Fruit fly (Drosophila melanogaster) whole organism, embryonic: ENCODE results near the gene CG43645.

Experiments used
- Abd-B ChIP-seq: fragments of 200-800 bp; sonication (Bioruptor generic); optimal IDR thresholded peaks from 2 replicates; lab custom pipeline; 2018; ENCODE audit warnings: missing biosample characterization, mild to moderate bottlenecking, missing genetic modification characterization, moderate library complexity
- Asciz ChIP-seq: fragments of 200-800 bp; sonication (Bioruptor generic); optimal IDR thresholded peaks from 2 replicates; lab custom pipeline; 2017; ENCODE audit warnings: missing biosample characterization, mild to moderate bottlenecking, missing genetic modification characterization, missing genetic modification reagents
- Atf3 ChIP-seq: fragments of 200-800 bp; sonication (Bioruptor generic); optimal IDR thresholded peaks from 3 replicates; lab custom pipeline; 2016; ENCODE audit warnings: missing biosample characterization, missing genetic modification characterization
- Awh ChIP-seq: fragments of 200-800 bp; sonication (Bioruptor generic); IDR thresholded peaks from 2 replicates; pipeline ENCODE4, ENCODE4 v1.3.6; 2022; ENCODE audit warnings: missing biosample characterization, missing genetic modification characterization
- Bdp1 ChIP-seq: fragments of 200-800 bp; sonication (Bioruptor generic); optimal IDR thresholded peaks from 3 replicates; lab custom pipeline; 2016; ENCODE audit warnings: missing biosample characterization, missing genetic modification characterization
- Blimp-1 ChIP-seq: fragments of 200-800 bp; sonication (Bioruptor generic); optimal IDR thresholded peaks from 3 replicates; lab custom pipeline; 2018; ENCODE audit warnings: missing biosample characterization, missing genetic modification characterization, mild to moderate bottlenecking, moderate library complexity, missing genetic modification reagents
- CG10274 ChIP-seq: fragments of 200-800 bp; sonication (Bioruptor generic); optimal IDR thresholded peaks from 3 replicates; lab custom pipeline; 2017; ENCODE audit warnings: missing biosample characterization, mild to moderate bottlenecking, missing genetic modification characterization
- CG10431 ChIP-seq: fragments of 200-800 bp; sonication (Bioruptor generic); optimal IDR thresholded peaks from 3 replicates; lab custom pipeline; 2018; ENCODE audit warnings: missing biosample characterization, mild to moderate bottlenecking, missing genetic modification characterization
- CG11093 ChIP-seq: fragments of 200-800 bp; sonication (Bioruptor generic); IDR thresholded peaks from 3 replicates; pipeline ENCODE4 v1.3.6; 2022; ENCODE audit warnings: missing biosample characterization, missing genetic modification characterization
- CG13424 ChIP-seq: fragments of 200-800 bp; sonication (Bioruptor generic); optimal IDR thresholded peaks from 2 replicates; lab custom pipeline; 2019; ENCODE audit warnings: missing biosample characterization, mild to moderate bottlenecking, missing genetic modification characterization, moderate library complexity
- CG17359 ChIP-seq: fragments of 200-800 bp; sonication (Bioruptor generic); optimal IDR thresholded peaks from 3 replicates; lab custom pipeline; 2018; ENCODE audit warnings: missing biosample characterization, mild to moderate bottlenecking, missing genetic modification characterization, moderate library complexity
- CG2116 ChIP-seq: fragments of 200-800 bp; sonication (Bioruptor generic); optimal IDR thresholded peaks from 3 replicates; lab custom pipeline; 2018; ENCODE audit warnings: missing biosample characterization, mild to moderate bottlenecking, missing genetic modification characterization
- CG4282 ChIP-seq: fragments of 200-800 bp; sonication (Bioruptor generic); optimal IDR thresholded peaks from 2 replicates; lab custom pipeline; 2016; ENCODE audit warnings: missing biosample characterization, missing genetic modification characterization
- CG4328 ChIP-seq: fragments of 200-800 bp; sonication (Bioruptor generic); optimal IDR thresholded peaks from 3 replicates; lab custom pipeline; 2017; ENCODE audit warnings: missing biosample characterization, missing genetic modification reagents, missing genetic modification characterization
- CG4404 ChIP-seq: fragments of 200-800 bp; sonication (Bioruptor generic); IDR thresholded peaks from 2 replicates; pipeline ENCODE4 v1.3.6; 2022; ENCODE audit warnings: missing biosample characterization, missing genetic modification characterization
- CG4730 ChIP-seq: fragments of 200-800 bp; sonication (Bioruptor generic); IDR thresholded peaks from 2 replicates; pipeline ENCODE4 v1.3.6; 2022; ENCODE audit warnings: missing biosample characterization, missing genetic modification characterization
- CG7357 ChIP-seq: fragments of 200-800 bp; sonication (Bioruptor generic); IDR thresholded peaks from 3 replicates; pipeline ENCODE4 v1.3.6; 2022; ENCODE audit warnings: missing biosample characterization, missing genetic modification characterization
- CG7786 ChIP-seq: fragments of 200-800 bp; sonication (Bioruptor generic); optimal IDR thresholded peaks from 2 replicates; lab custom pipeline; 2016; ENCODE audit warnings: missing biosample characterization, missing genetic modification characterization
- CG8924 ChIP-seq: fragments of 200-800 bp; optimal IDR thresholded peaks from 3 replicates; lab custom pipeline; 2019; ENCODE audit warnings: missing biosample characterization, mild to moderate bottlenecking, missing genetic modification characterization, moderate library complexity
- CG9215 ChIP-seq: fragments of 200-800 bp; sonication (Bioruptor generic); IDR thresholded peaks from 2 replicates; pipeline ENCODE4 v1.3.6; 2022; ENCODE audit warnings: missing biosample characterization, missing genetic modification characterization
- CG9437 ChIP-seq: fragments of 200-800 bp; sonication (Bioruptor generic); optimal IDR thresholded peaks from 2 replicates; lab custom pipeline; 2018; ENCODE audit warnings: missing biosample characterization, mild to moderate bottlenecking, missing genetic modification characterization
- CG9817 ChIP-seq: fragments of 200-800 bp; sonication (Bioruptor generic); optimal IDR thresholded peaks from 2 replicates; lab custom pipeline; 2018; ENCODE audit warnings: missing biosample characterization, mild to moderate bottlenecking, missing genetic modification characterization, moderate library complexity
- Doc3 ChIP-seq: fragments of 200-800 bp; sonication (Bioruptor generic); IDR thresholded peaks from 3 replicates; pipeline ENCODE4 v1.3.6; 2022; ENCODE audit warnings: missing biosample characterization, missing genetic modification characterization; ENCODE audit not compliant: partially characterized antibody
- Elba2 ChIP-seq: fragments of 200-800 bp; sonication (Bioruptor generic); optimal IDR thresholded peaks from 3 replicates; lab custom pipeline; 2016; ENCODE audit warnings: missing biosample characterization, missing genetic modification characterization
- Hr3 ChIP-seq: fragments of 200-800 bp; sonication (Bioruptor generic); optimal IDR thresholded peaks from 3 replicates; lab custom pipeline; 2016; ENCODE audit warnings: missing biosample characterization, missing genetic modification characterization
- Hr39 ChIP-seq: fragments of >200 bp; optimal IDR thresholded peaks from 2 replicates; lab custom pipeline; 2017
- Neu2 ChIP-seq: fragments of 200-800 bp; sonication (Bioruptor generic); optimal IDR thresholded peaks from 3 replicates; lab custom pipeline; 2016; ENCODE audit warnings: missing biosample characterization, missing genetic modification characterization, borderline replicate concordance
- Ravus ChIP-seq: fragments of 200-800 bp; sonication (Bioruptor generic); IDR thresholded peaks from 2 replicates; pipeline ENCODE4 v1.3.6; 2022; ENCODE audit warnings: missing biosample characterization, missing genetic modification characterization
- Scr ChIP-seq: fragments of 200-800 bp; sonication (Bioruptor generic); IDR thresholded peaks from 2 replicates; pipeline ENCODE4 v1.3.6; 2022; ENCODE audit warnings: missing biosample characterization, missing genetic modification characterization; ENCODE audit not compliant: partially characterized antibody
- ab ChIP-seq: fragments of 200-800 bp; sonication (Bioruptor generic); optimal IDR thresholded peaks from 2 replicates; lab custom pipeline; 2016; ENCODE audit warnings: missing biosample characterization, missing genetic modification characterization
- ac ChIP-seq: fragments of 200-800 bp; sonication (Bioruptor generic); optimal IDR thresholded peaks from 3 replicates; lab custom pipeline; 2017; ENCODE audit warnings: missing biosample characterization, mild to moderate bottlenecking, missing genetic modification characterization
- ara ChIP-seq: fragments of 200-800 bp; sonication (Bioruptor generic); IDR thresholded peaks from 2 replicates; pipeline ENCODE4 v1.3.6; 2022; ENCODE audit warnings: missing biosample characterization, missing genetic modification characterization
- bcd ChIP-seq: fragments of 200-800 bp; sonication (Bioruptor generic); optimal IDR thresholded peaks from 2 replicates; lab custom pipeline; 2017; ENCODE audit warnings: missing biosample characterization, mild to moderate bottlenecking, missing genetic modification characterization
- caup ChIP-seq: fragments of 200-800 bp; sonication (Bioruptor generic); optimal IDR thresholded peaks from 3 replicates; lab custom pipeline; 2017; ENCODE audit warnings: missing biosample characterization, mild to moderate bottlenecking, missing genetic modification characterization, moderate library complexity; ENCODE audit not compliant: severe bottlenecking
- chif ChIP-seq, 2 experiments: fragments of 200-800 bp; sonication (Bioruptor generic); optimal IDR thresholded peaks; 3 replicates each; lab custom pipeline; 2016; ENCODE audit warnings: missing biosample characterization in 2 of 2, missing genetic modification characterization in 2 of 2
- disco-r ChIP-seq: fragments of 200-800 bp; sonication (Bioruptor generic); optimal IDR thresholded peaks from 2 replicates; lab custom pipeline; 2016; ENCODE audit warnings: missing biosample characterization, missing genetic modification characterization
- exex ChIP-seq: fragments of 200-800 bp; sonication (Bioruptor generic); optimal IDR thresholded peaks from 4 replicates; lab custom pipeline; 2018; ENCODE audit warnings: missing biosample characterization, mild to moderate bottlenecking, missing genetic modification characterization, moderate library complexity
- fd3F ChIP-seq: fragments of 200-800 bp; sonication (Bioruptor generic); optimal IDR thresholded peaks from 2 replicates; lab custom pipeline; 2018; ENCODE audit warnings: missing biosample characterization, mild to moderate bottlenecking, missing genetic modification characterization, moderate library complexity
- grau ChIP-seq: fragments of 200-800 bp; optimal IDR thresholded peaks from 3 replicates; lab custom pipeline; 2019; ENCODE audit warnings: missing biosample characterization, mild to moderate bottlenecking, missing genetic modification characterization, moderate library complexity
- inv ChIP-seq: fragments of 200-800 bp; sonication (Bioruptor generic); IDR thresholded peaks from 2 replicates; pipeline ENCODE4 v1.3.6; 2022; ENCODE audit warnings: missing biosample characterization, missing genetic modification characterization; ENCODE audit not compliant: partially characterized antibody
- jing ChIP-seq: fragments of 200-800 bp; sonication (Bioruptor generic); optimal IDR thresholded peaks from 2 replicates; lab custom pipeline; 2018; ENCODE audit warnings: missing biosample characterization, mild to moderate bottlenecking, missing genetic modification characterization
- otp ChIP-seq: fragments of 200-800 bp; sonication (Bioruptor generic); IDR thresholded peaks from 3 replicates; pipeline ENCODE4, ENCODE4 v1.3.6; 2022; ENCODE audit warnings: missing biosample characterization, missing genetic modification characterization
- sc ChIP-seq, 3 experiments: fragments of >200 bp in 2 of 3; fragments of 200-800 bp in 1 of 3; sonication (Bioruptor generic) in 1 of 3; optimal IDR thresholded peaks; 2 replicates in 2 of 3; 3 replicates in 1 of 3; lab custom pipeline; 2017; ENCODE audit warnings: mild to moderate bottlenecking in 1 of 3, missing biosample characterization in 1 of 3, missing genetic modification characterization in 1 of 3, missing genetic modification reagents in 1 of 3
- tap ChIP-seq: fragments of 200-800 bp; optimal IDR thresholded peaks from 3 replicates; lab custom pipeline; 2019; ENCODE audit warnings: missing biosample characterization, mild to moderate bottlenecking, missing genetic modification characterization, moderate library complexity
- toy ChIP-seq: fragments of 200-800 bp; sonication (Bioruptor generic); IDR thresholded peaks from 2 replicates; pipeline ENCODE4 v1.3.6; 2022; ENCODE audit warnings: missing biosample characterization, missing genetic modification characterization
- ttk ChIP-seq: fragments of 200-800 bp; sonication (Bioruptor generic); IDR thresholded peaks from 2 replicates; pipeline ENCODE4 v2.1.2; 2022; ENCODE audit warnings: missing biosample characterization, missing genetic modification characterization
- twi ChIP-seq: fragments of 200-800 bp; optimal IDR thresholded peaks from 2 replicates; lab custom pipeline; 2019; ENCODE audit warnings: missing biosample characterization, mild to moderate bottlenecking, missing genetic modification characterization, moderate library complexity
- zfh2 ChIP-seq: fragments of 200-800 bp; sonication (Bioruptor generic); optimal IDR thresholded peaks from 2 replicates; lab custom pipeline; 2016; ENCODE audit warnings: missing biosample characterization, missing genetic modification characterization

Gene CG43645

dm6 chr2L:17450505-17451415 is 34.8 kb upstream of the CG43645 start (continued):
- no peak for TF ChIP-seq inv
- no peak for TF ChIP-seq Doc3 (GFP tag; lab: Robert Waterston, UW)
- peak; percentile 60 for TF ChIP-seq Asciz
- no peak for TF ChIP-seq CG10431
- no peak for TF ChIP-seq CG7357 (GFP tag; lab: Robert Waterston, UW)
- TF ChIP-seq CG9437 (GFP tag; lab: Kevin White, UChicago): peak; percentile 28
- TF ChIP-seq CG9817: peak; percentile 53
- TF ChIP-seq disco-r: no peak
- no peak for TF ChIP-seq Awh (GFP tag; lab: Robert Waterston, UW)
- TF ChIP-seq chif (GFP tag; optimal IDR thresholded peaks at IDR 0.05; lab: Kevin White, UChicago): no peak
- TF ChIP-seq twi: no peak
- TF ChIP-seq CG4282: no peak
- TF ChIP-seq ac (GFP tag; lab: Kevin White, UChicago): no peak
- TF ChIP-seq CG2116 (GFP tag; lab: Kevin White, UChicago): no peak
- TF ChIP-seq CG8924 (tag; lab: Kevin White, UChicago): no peak
- peak; percentile 61 for TF ChIP-seq fd3F (GFP tag; lab: Kevin White, UChicago)
- TF ChIP-seq sc (optimal IDR thresholded peaks at IDR 0.05; lab: Kevin White, UChicago): no peak
- TF ChIP-seq sc (GFP tag; optimal IDR thresholded peaks at IDR 0.05; lab: Kevin White, UChicago): peak; percentile 28
- TF ChIP-seq CG4404 (GFP tag; lab: Robert Waterston, UW): no peak
- TF ChIP-seq CG13424: peak; percentile 70
- TF ChIP-seq ab (GFP tag; lab: Kevin White, UChicago): no peak
- no peak for TF ChIP-seq Hr39
- TF ChIP-seq Neu2 (GFP tag; lab: Kevin White, UChicago): no peak
- TF ChIP-seq jing (GFP tag; lab: Kevin White, UChicago): no peak
- TF ChIP-seq ttk (GFP tag; lab: Robert Waterston, UW): no peak
- peak; percentile 55 for TF ChIP-seq Blimp-1 (GFP tag; lab: Kevin White, UChicago)
- no peak for TF ChIP-seq otp (GFP tag; lab: Robert Waterston, UW)
- TF ChIP-seq Bdp1 (GFP tag; lab: Kevin White, UChicago): no peak
- TF ChIP-seq CG7786 (GFP tag; lab: Kevin White, UChicago): peak; percentile 1
- no peak; the same call in 1 of the 2 replicates for TF ChIP-seq CG9215 (GFP tag; lab: Robert Waterston, UW)
- peak; percentile 2 for TF ChIP-seq Abd-B (GFP tag; lab: Kevin White, UChicago)
- TF ChIP-seq exex (tag; lab: Kevin White, UChicago): peak; percentile 28
- peak; percentile 56 for TF ChIP-seq bcd (GFP tag; lab: Kevin White, UChicago)
- peak; percentile 73 for TF ChIP-seq caup
- no peak for TF ChIP-seq Elba2
- no peak for TF ChIP-seq zfh2
- TF ChIP-seq CG17359 (tag; lab: Kevin White, UChicago): peak; percentile 62
- TF ChIP-seq CG4328 (GFP tag; lab: Kevin White, UChicago): no peak
- no peak for TF ChIP-seq Atf3 (GFP tag; lab: Kevin White, UChicago)
- no peak for TF ChIP-seq Ravus (GFP tag; lab: Robert Waterston, UW)
- TF ChIP-seq CG4730 (GFP tag; lab: Robert Waterston, UW): no peak
- no peak for TF ChIP-seq CG10274 (GFP tag; lab: Kevin White, UChicago)
- peak; percentile 60 for TF ChIP-seq tap
- peak; percentile 40 for TF ChIP-seq Hr3 (GFP tag; lab: Kevin White, UChicago)
- no peak for TF ChIP-seq toy
- no peak for TF ChIP-seq Scr (GFP tag; lab: Robert Waterston, UW)
- TF ChIP-seq grau (tag; lab: Kevin White, UChicago): peak; percentile 66
- 0 out of 3 replicates have a peak, but pooled peaks have one; percentile 18 for TF ChIP-seq CG11093 (GFP tag; lab: Robert Waterston, UW)
- TF ChIP-seq ara (GFP tag; lab: Robert Waterston, UW): no peak
